Worm (Caenorhabditis elegans): ENCODE results near the gene sma-2.

Gene sma-2

DNA sequence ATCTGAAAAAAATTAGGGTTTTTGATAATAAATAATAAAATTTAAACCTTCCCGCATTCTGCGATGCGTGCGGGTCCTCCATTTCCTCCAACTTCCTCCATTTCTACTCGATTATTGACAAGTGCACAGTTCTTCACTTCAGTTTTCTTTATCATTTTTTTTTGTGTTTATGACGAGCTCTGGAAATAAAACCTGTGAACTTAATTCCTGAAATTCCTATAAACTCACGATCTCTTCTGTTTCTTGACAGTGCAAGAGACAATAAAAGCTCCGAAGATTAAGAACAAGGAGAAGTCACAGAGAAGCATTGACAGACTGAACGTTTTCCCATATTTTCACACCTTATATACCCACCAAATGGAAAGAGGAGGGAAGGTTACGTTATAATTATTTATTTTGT, 22.4 kb downstream of the sma-2 start, which contains the start of gene K02D10.3:
Gene K02D10.3 (minus strand): TSS at position 101 of the 400 bp plus-strand sequence.
- TF ChIP-seq hlh-26 (GFP tag; conservative IDR thresholded peaks at IDR 0.05) (no peak), madf-3 (GFP tag; IDR thresholded peaks at IDR 0.05) (no peak), lin-40 (tag; optimal IDR thresholded peaks at IDR 0.05) (no peak), D2030.7 (GFP tag; IDR thresholded peaks at IDR 0.05) (no peak), pbrm-1 (GFP tag; IDR thresholded peaks at IDR 0.05) (no peak)

ce11 chrIII:8772428-8773027, 23.0 kb downstream of the sma-2 start:
- TF ChIP-seq lin-54 (GFP tag; optimal IDR thresholded peaks at IDR 0.05) (no peak), ztf-22 (GFP tag; optimal IDR thresholded peaks at IDR 0.05) (no peak), hmg-1.2 (GFP tag; IDR thresholded peaks at IDR 0.05) (peak; percentile 36; the same call in 1 of the 2 replicates), lin-40 (tag; optimal IDR thresholded peaks at IDR 0.05) (no peak), cebp-1 (GFP tag; IDR thresholded peaks at IDR 0.05) (peak; percentile 89), cebp-1 (tag; optimal IDR thresholded peaks at IDR 0.05) (peak; percentile 97), mcd-1 (GFP tag; IDR thresholded peaks at IDR 0.05) (no peak), attf-5 (GFP tag; optimal IDR thresholded peaks at IDR 0.05) (peak; percentile 2), nhr-80 (tag; optimal IDR thresholded peaks at IDR 0.05) (peak; percentile 57), Y67H2A.10 (GFP tag; conservative IDR thresholded peaks at IDR 0.05) (no peak), zim-3 (tag; optimal IDR thresholded peaks at IDR 0.05) (no peak)

DNA sequence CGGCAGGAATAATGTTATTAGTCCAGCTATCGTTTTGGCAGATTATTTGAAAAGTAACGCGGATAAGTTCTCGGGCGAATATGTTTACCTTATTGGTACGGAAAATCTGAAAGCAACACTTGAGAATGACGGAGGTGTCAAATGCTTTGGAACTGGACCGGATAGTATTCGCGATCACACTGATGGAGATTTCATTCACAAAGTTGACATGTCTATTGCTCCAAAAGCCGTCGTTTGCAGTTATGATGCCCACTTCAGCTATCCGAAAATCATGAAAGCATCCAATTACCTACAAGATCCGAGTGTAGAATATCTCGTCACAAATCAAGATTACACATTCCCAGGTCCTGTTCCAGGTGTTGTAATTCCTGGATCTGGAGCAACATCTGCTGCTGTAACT, 23.9 kb downstream of the sma-2 start:
- TF ChIP-seq ets-4 (GFP tag; optimal IDR thresholded peaks at IDR 0.05) (no peak), akir-1 (GFP tag; optimal IDR thresholded peaks at IDR 0.05) (no peak), hsf-1 (GFP tag; IDR thresholded peaks at IDR 0.05) (0 out of 2 replicates have a peak, but pooled peaks have one; percentile 22), lag-1 (GFP tag; IDR thresholded peaks at IDR 0.05) (no peak), madf-3 (GFP tag; IDR thresholded peaks at IDR 0.05) (no peak), ztf-22 (GFP tag; optimal IDR thresholded peaks at IDR 0.05) (no peak)

DNA sequence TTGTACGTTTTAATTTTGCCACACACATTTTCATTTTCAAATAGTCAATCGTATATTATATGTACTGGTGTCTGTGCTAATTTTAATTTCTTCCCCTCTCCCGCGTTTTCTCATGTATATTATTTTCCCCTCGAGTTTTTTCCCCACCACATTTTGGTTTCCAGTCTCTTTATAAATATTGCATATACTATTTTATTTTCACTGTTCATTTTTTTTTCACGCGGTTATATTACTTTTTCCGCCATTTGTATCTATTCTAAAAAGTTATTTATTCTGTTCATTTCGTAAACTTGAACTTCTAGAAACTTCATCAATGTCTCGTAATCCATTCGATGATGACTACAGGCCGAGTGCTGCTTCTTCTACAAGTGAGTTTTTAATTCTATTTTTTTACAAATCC, 26.5 kb downstream of the sma-2 start, which contains the start of gene snap-29:
Gene snap-29 (plus strand): TSS at position 301 of the 400 bp plus-strand sequence.
- TF ChIP-seq mxl-1 (tag; optimal IDR thresholded peaks at IDR 0.05) (no peak), ccch-3 (GFP tag; optimal IDR thresholded peaks at IDR 0.05) (no peak), nfyb-1 (GFP tag; IDR thresholded peaks at IDR 0.05) (0 out of 2 replicates have a peak, but pooled peaks have one; percentile 9), lir-1 (GFP tag; conservative IDR thresholded peaks at IDR 0.05) (no peak)

DNA sequence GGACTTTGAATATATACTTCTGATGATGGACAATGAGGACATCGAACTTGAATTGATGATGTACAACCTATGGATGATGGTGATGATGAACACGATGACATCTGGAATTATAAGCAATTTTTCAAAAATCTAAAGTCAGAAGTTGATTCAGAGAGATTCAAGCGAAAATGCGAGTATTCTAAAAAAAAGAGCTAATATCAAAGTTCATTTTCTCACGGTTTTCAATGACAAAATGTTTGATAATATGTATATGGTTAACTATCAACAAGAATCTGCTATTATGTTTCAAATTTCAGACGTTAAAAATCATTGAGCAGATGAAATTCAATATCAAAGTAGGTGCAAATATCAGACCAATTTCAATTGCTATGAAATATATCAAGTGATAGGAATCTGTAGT, 30.4 kb downstream of the sma-2 start, which contains the start of gene K02D10.4:
Gene K02D10.4 (minus strand): TSS at position 101 of the 400 bp plus-strand sequence.
- TF ChIP-seq mes-4 (tag; optimal IDR thresholded peaks at IDR 0.05) (no peak), rec-8 (tag; optimal IDR thresholded peaks at IDR 0.05) (no peak), nfya-2 (GFP tag; IDR thresholded peaks at IDR 0.05) (no peak), T26A5.8 (tag; optimal IDR thresholded peaks at IDR 0.05) (no peak), madf-6 (GFP tag; IDR thresholded peaks at IDR 0.05) (no peak), gei-17 (GFP tag; optimal IDR thresholded peaks at IDR 0.05) (no peak), sea-2 (GFP tag; IDR thresholded peaks at IDR 0.05) (no peak), somi-1 (GFP tag; optimal IDR thresholded peaks at IDR 0.05) (no peak), attf-3 (GFP tag; conservative IDR thresholded peaks at IDR 0.05) (no peak), F22D6.2 (tag; optimal IDR thresholded peaks at IDR 0.05) (no peak), let-607 (tag; optimal IDR thresholded peaks at IDR 0.05) (no peak), cebp-2 (GFP tag; IDR thresholded peaks at IDR 0.05) (no peak), ceh-91 (GFP tag; IDR thresholded peaks at IDR 0.05) (no peak), snpc-3.4 (tag; optimal IDR thresholded peaks at IDR 0.05) (no peak), ceh-27 (GFP tag; optimal IDR thresholded peaks at IDR 0.05) (no peak), F37B4.10 (GFP tag; IDR thresholded peaks at IDR 0.05) (no peak)

Measured in whole organism, young adult.